Worm (Caenorhabditis elegans) whole organism, L2 larva: ENCODE measurements around the gene spp-28.

Experiments
- R02D3.7 ChIP-seq: fragments of 150-350 bp; optimal IDR thresholded peaks from 2 replicates; lab custom pipeline; 2014; ENCODE audit warnings: missing biosample characterization, missing genetic modification characterization
- fos-1 ChIP-seq: fragments of 150-350 bp; optimal IDR thresholded peaks from 2 replicates; lab custom pipeline; 2014; ENCODE audit warnings: missing biosample characterization, missing genetic modification characterization
- nhr-12 ChIP-seq: fragments of 150-350 bp; optimal IDR thresholded peaks from 2 replicates; lab custom pipeline; 2014; ENCODE audit warnings: missing biosample characterization, missing genetic modification characterization
- nhr-237 ChIP-seq: fragments of 150-350 bp; optimal IDR thresholded peaks from 2 replicates; lab custom pipeline; 2014; ENCODE audit warnings: missing biosample characterization, missing genetic modification characterization
- zag-1 ChIP-seq: fragments of 150-350 bp; optimal IDR thresholded peaks from 2 replicates; lab custom pipeline; 2014; ENCODE audit warnings: missing biosample characterization, missing genetic modification characterization

DNA sequence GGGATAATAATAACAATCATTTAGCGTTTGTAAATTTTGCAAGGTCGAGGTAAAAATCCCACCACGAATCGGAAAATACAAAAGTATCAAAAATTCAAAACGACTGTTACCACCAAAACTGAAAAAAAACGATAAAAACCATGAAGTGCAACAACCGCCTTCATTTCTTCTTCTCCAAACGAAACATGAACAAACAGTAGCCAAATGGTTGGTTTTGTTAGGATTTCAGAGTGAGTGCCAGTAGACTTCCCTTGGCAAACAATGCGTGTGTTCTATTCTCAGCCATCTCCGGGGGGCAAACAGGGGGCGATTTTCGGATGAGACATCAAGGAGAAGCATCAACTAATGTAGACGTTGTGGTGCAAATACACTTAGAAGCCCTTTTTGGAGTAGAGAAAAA is 34.6 kb upstream of the spp-28 start:
- TF ChIP-seq nhr-237 (no peak), fos-1 (no peak), nhr-12 (tag; lab: Kevin White, UChicago) (no peak), zag-1 (tag; lab: Kevin White, UChicago) (no peak), R02D3.7 (no peak)
